Fruit fly (Drosophila melanogaster): Measurements from ENCODE around the gene CG1572.
A peak's percentile ranks its signal among the peaks of the same experiment; 100 is the strongest.

Gene CG1572

DNA sequence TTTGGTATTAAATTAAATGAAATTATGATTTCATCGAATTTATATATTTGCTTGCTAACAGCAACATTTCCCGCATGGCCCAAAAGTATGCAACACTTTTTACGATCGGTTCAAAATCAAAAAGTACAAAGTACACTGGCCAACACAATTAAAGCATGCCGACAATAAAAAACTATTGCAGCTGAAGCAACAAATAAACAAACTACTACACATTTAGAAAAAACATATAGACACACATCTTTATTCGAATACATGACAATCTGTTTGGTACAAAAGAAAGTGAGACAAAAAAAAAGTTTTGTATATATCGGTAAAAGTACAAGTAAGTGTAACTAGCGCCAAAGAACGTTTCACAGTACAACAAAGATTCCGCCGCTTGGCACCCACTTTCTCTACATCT, 3.4 kb downstream of the CG1572 start (continued):
- TF ChIP-seq CG6808 (GFP tag; optimal IDR thresholded peaks at IDR 0.05) (no peak), Sox102F (GFP tag; optimal IDR thresholded peaks at IDR 0.05) (peak; percentile 20), cyc (GFP tag; optimal IDR thresholded peaks at IDR 0.05) (peak; percentile 1), CG6276 (GFP tag; optimal IDR thresholded peaks at IDR 0.05) (peak; percentile 38), Met (GFP tag; optimal IDR thresholded peaks at IDR 0.05) (no peak), pdm3 (GFP tag; optimal IDR thresholded peaks at IDR 0.05) (peak; percentile 31), CG15336 (GFP tag; IDR thresholded peaks at IDR 0.05) (0 out of 2 replicates have a peak, but pooled peaks have one; percentile 13), fkh (GFP tag; optimal IDR thresholded peaks at IDR 0.05) (no peak), CG8632 (GFP tag; optimal IDR thresholded peaks at IDR 0.05) (no peak), Eip78C (GFP tag) (peak; percentile 67), CG6163 (GFP tag; IDR thresholded peaks at IDR 0.05) (peak; percentile 6; the same call in 1 of the 3 replicates), CG8119 (GFP tag; IDR thresholded peaks at IDR 0.05) (peak; percentile 31; the same call in 2 of the 3 replicates), Sox15 (GFP tag; optimal IDR thresholded peaks at IDR 0.05) (no peak), CG9139 (GFP tag; optimal IDR thresholded peaks at IDR 0.05) (no peak), Hr39 (GFP tag; optimal IDR thresholded peaks at IDR 0.05) (no peak)

DNA sequence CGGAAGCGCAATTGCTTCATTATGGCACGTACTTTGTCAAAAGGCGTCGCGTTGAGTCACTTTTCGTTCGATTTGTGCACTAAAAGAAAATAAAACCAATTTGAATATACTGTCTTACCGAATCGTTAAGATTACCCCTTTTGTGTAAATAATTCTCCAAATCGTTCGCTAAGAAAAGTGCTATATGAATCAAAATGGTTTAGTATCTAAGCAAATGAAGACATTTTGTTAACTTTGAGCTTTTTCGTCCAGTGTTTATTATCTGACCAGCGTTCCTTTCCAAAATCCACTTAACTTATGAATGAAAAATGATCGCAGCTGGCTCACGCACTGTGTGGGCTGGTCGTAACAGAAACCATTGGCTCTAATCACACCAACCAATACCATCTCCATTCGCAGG, 8.4 kb downstream of the CG1572 start:
- TF ChIP-seq CG31627 (GFP tag; optimal IDR thresholded peaks at IDR 0.05) (peak; percentile 50), CG11294 (GFP tag; IDR thresholded peaks at IDR 0.05) (no peak), Eip78C (GFP tag) (peak; percentile 74), Hr39 (GFP tag; optimal IDR thresholded peaks at IDR 0.05) (peak; percentile 66), CG11902 (GFP tag; optimal IDR thresholded peaks at IDR 0.05) (no peak), esn (GFP tag; optimal IDR thresholded peaks at IDR 0.05) (peak; percentile 61), spab (GFP tag; optimal IDR thresholded peaks at IDR 0.05) (no peak), CG1621 (tag; optimal IDR thresholded peaks at IDR 0.05) (no peak), Ets21C (GFP tag; optimal IDR thresholded peaks at IDR 0.05) (peak; percentile 42), CG15336 (GFP tag; IDR thresholded peaks at IDR 0.05) (peak; percentile 34; the same call in 1 of the 2 replicates), CG6163 (GFP tag; IDR thresholded peaks at IDR 0.05) (no peak), Gug (GFP tag; IDR thresholded peaks at IDR 0.05) (peak; percentile 34; the same call in 1 of the 2 replicates), Lpt (GFP tag; optimal IDR thresholded peaks at IDR 0.05) (no peak), CG4318 (GFP tag; optimal IDR thresholded peaks at IDR 0.05) (no peak), topi (GFP tag; optimal IDR thresholded peaks at IDR 0.05) (peak; percentile 66), CG6808 (GFP tag; optimal IDR thresholded peaks at IDR 0.05) (no peak), CG6792 (GFP tag; optimal IDR thresholded peaks at IDR 0.05) (peak; percentile 38), net (GFP tag; optimal IDR thresholded peaks at IDR 0.05) (peak; percentile 38), CG34406 (GFP tag; optimal IDR thresholded peaks at IDR 0.05) (no peak), vri (GFP tag; optimal IDR thresholded peaks at IDR 0.05) (peak; percentile 25), OdsH (GFP tag; optimal IDR thresholded peaks at IDR 0.05) (peak; percentile 33), CG8119 (GFP tag; IDR thresholded peaks at IDR 0.05) (peak; percentile 47; the same call in 1 of the 3 replicates), Hr4 (GFP tag; optimal IDR thresholded peaks at IDR 0.05) (peak; percentile 12), dsx (GFP tag; optimal IDR thresholded peaks at IDR 0.05; ENCODE audit: poor library complexity, severe bottlenecking) (no peak), Hr38 (GFP tag; optimal IDR thresholded peaks at IDR 0.05) (no peak), Blimp-1 (GFP tag; optimal IDR thresholded peaks at IDR 0.05) (no peak), acj6 (GFP tag; optimal IDR thresholded peaks at IDR 0.05) (peak; percentile 25), CG32006 (GFP tag; optimal IDR thresholded peaks at IDR 0.05) (peak; percentile 17), pdm3 (GFP tag; optimal IDR thresholded peaks at IDR 0.05) (peak; percentile 49), CG6276 (GFP tag; optimal IDR thresholded peaks at IDR 0.05) (no peak), CG10631 (GFP tag; optimal IDR thresholded peaks at IDR 0.05) (peak; percentile 40), fkh (GFP tag; optimal IDR thresholded peaks at IDR 0.05) (no peak), svp (GFP tag) (peak; percentile 70), Met (GFP tag; optimal IDR thresholded peaks at IDR 0.05) (peak; percentile 60), CG10669 (GFP tag; optimal IDR thresholded peaks at IDR 0.05) (peak; percentile 26), CG6854 (GFP tag; optimal IDR thresholded peaks at IDR 0.05) (no peak), CG7368 (GFP tag; optimal IDR thresholded peaks at IDR 0.05) (no peak), CG16779 (tag; optimal IDR thresholded peaks at IDR 0.05) (no peak), CG8632 (GFP tag; optimal IDR thresholded peaks at IDR 0.05) (peak; percentile 24), Ets96B (tag; optimal IDR thresholded peaks at IDR 0.05) (peak; percentile 23), CG8319 (GFP tag; optimal IDR thresholded peaks at IDR 0.05) (no peak), Eip75B (GFP tag; optimal IDR thresholded peaks at IDR 0.05) (peak; percentile 23), dac (GFP tag; optimal IDR thresholded peaks at IDR 0.05) (no peak), cyc (GFP tag; optimal IDR thresholded peaks at IDR 0.05) (peak; percentile 53), fd85E (GFP tag; optimal IDR thresholded peaks at IDR 0.05) (no peak), Sox102F (GFP tag; optimal IDR thresholded peaks at IDR 0.05) (peak; percentile 38)

All from whole organism, prepupa.